Worm (Caenorhabditis elegans) whole organism, L2 larva: ENCODE data around the gene crn-3.

Experiments used
- C34F6.9 ChIP-seq: fragments of 150-350 bp; optimal IDR thresholded peaks from 2 replicates; lab custom pipeline; 2014; ENCODE audit warnings: missing biosample characterization, missing genetic modification characterization
- F13H6.1 ChIP-seq: sonication (generic microtip); optimal IDR thresholded peaks from 2 replicates; lab custom pipeline; 2016; ENCODE audit warnings: missing genetic modification characterization, missing compliant biosample characterization
- R02D3.7 ChIP-seq: fragments of 150-350 bp; optimal IDR thresholded peaks from 2 replicates; lab custom pipeline; 2014; ENCODE audit warnings: missing biosample characterization, missing genetic modification characterization
- Y55F3AM.14 ChIP-seq: fragments of 200-800 bp; sonication (Bioruptor generic); optimal IDR thresholded peaks from 2 replicates; lab custom pipeline; 2018; ENCODE audit warnings: mild to moderate bottlenecking, missing genetic modification characterization, missing compliant biosample characterization
- ZK546.5 ChIP-seq: sonication (generic microtip); optimal IDR thresholded peaks from 2 replicates; lab custom pipeline; 2017; ENCODE audit warnings: missing biosample characterization, missing genetic modification characterization
- alr-1 ChIP-seq: fragments of 150-350 bp; optimal IDR thresholded peaks from 2 replicates; lab custom pipeline; 2014; ENCODE audit warnings: missing biosample characterization, missing genetic modification characterization
- aly-2 ChIP-seq: fragments of 150-350 bp; optimal IDR thresholded peaks from 2 replicates; lab custom pipeline; 2014; ENCODE audit warnings: missing biosample characterization, missing genetic modification characterization
- ama-1 ChIP-seq: fragments of 150-350 bp; optimal IDR thresholded peaks from 2 replicates; lab custom pipeline; 2018; ENCODE audit warnings: inconsistent platforms
- blmp-1 ChIP-seq: sonication (generic microtip); optimal IDR thresholded peaks from 2 replicates; lab custom pipeline; 2017; ENCODE audit warnings: missing genetic modification characterization, mild to moderate bottlenecking, missing compliant biosample characterization, antibody characterized with exemption, moderate library complexity; ENCODE audit not compliant: insufficient read depth
- ceh-16 ChIP-seq: fragments of 150-350 bp; optimal IDR thresholded peaks from 2 replicates; lab custom pipeline; 2014; ENCODE audit warnings: missing biosample characterization, missing genetic modification characterization
- dmd-4 ChIP-seq: sonication (generic microtip); optimal IDR thresholded peaks from 2 replicates; lab custom pipeline; 2017; ENCODE audit warnings: missing biosample characterization, missing genetic modification characterization
- egl-27 ChIP-seq: sonication (generic microtip); optimal IDR thresholded peaks from 3 replicates; lab custom pipeline; 2017; ENCODE audit warnings: missing biosample characterization, missing genetic modification reagents, missing genetic modification characterization
- elt-3 ChIP-seq: sonication (generic microtip); optimal IDR thresholded peaks from 2 replicates; lab custom pipeline; 2017; ENCODE audit warnings: missing biosample characterization, missing genetic modification characterization
- fos-1 ChIP-seq: fragments of 150-350 bp; optimal IDR thresholded peaks from 2 replicates; lab custom pipeline; 2014; ENCODE audit warnings: missing biosample characterization, missing genetic modification characterization
- gmeb-1 ChIP-seq: fragments of 150-350 bp; optimal IDR thresholded peaks from 2 replicates; lab custom pipeline; 2014; ENCODE audit warnings: missing biosample characterization, missing genetic modification characterization
- lin-13 ChIP-seq: fragments of 150-350 bp; optimal IDR thresholded peaks from 2 replicates; lab custom pipeline; 2014; ENCODE audit warnings: missing biosample characterization, missing genetic modification reagents, missing genetic modification characterization
- lin-39 ChIP-seq: fragments of 150-350 bp; optimal IDR thresholded peaks from 2 replicates; lab custom pipeline; 2014; ENCODE audit warnings: missing biosample characterization, missing genetic modification reagents, missing genetic modification characterization
- mab-5 ChIP-seq: fragments of 150-350 bp; optimal IDR thresholded peaks from 2 replicates; lab custom pipeline; 2014; ENCODE audit warnings: missing biosample characterization, missing genetic modification characterization
- mdl-1 ChIP-seq, 2 experiments: fragments of 150-350 bp in 1 of 2; sonication (generic microtip) in 1 of 2; optimal IDR thresholded peaks; 2 replicates each; lab custom pipeline; 2017; ENCODE audit warnings: missing biosample characterization in 2 of 2, missing genetic modification characterization in 2 of 2
- nhr-12 ChIP-seq: fragments of 150-350 bp; optimal IDR thresholded peaks from 2 replicates; lab custom pipeline; 2014; ENCODE audit warnings: missing biosample characterization, missing genetic modification characterization
- nhr-21 ChIP-seq: fragments of 150-350 bp; optimal IDR thresholded peaks from 2 replicates; lab custom pipeline; 2014; ENCODE audit warnings: missing biosample characterization, missing genetic modification characterization
- nhr-23 ChIP-seq: fragments of 150-350 bp; optimal IDR thresholded peaks from 2 replicates; lab custom pipeline; 2014; ENCODE audit warnings: missing biosample characterization, missing genetic modification reagents, missing genetic modification characterization
- nhr-237 ChIP-seq: fragments of 150-350 bp; optimal IDR thresholded peaks from 2 replicates; lab custom pipeline; 2014; ENCODE audit warnings: missing biosample characterization, missing genetic modification characterization
- nhr-77 ChIP-seq: fragments of 150-350 bp; optimal IDR thresholded peaks from 2 replicates; lab custom pipeline; 2014; ENCODE audit warnings: missing biosample characterization, missing genetic modification characterization
- peb-1 ChIP-seq: fragments of 150-350 bp; optimal IDR thresholded peaks from 2 replicates; lab custom pipeline; 2014; ENCODE audit warnings: missing biosample characterization, missing genetic modification characterization
- skn-1 ChIP-seq: sonication (generic microtip); optimal IDR thresholded peaks from 2 replicates; lab custom pipeline; 2017; ENCODE audit warnings: missing biosample characterization, missing genetic modification characterization
- sma-3 ChIP-seq: sonication (generic microtip); optimal IDR thresholded peaks from 2 replicates; lab custom pipeline; 2016; ENCODE audit warnings: missing genetic modification reagents, missing genetic modification characterization, missing compliant biosample characterization
- sma-9 ChIP-seq, 2 experiments: fragments of 150-350 bp in 1 of 2; sonication (generic microtip) in 1 of 2; optimal IDR thresholded peaks; 2 replicates each; lab custom pipeline; 2014 to 2016; ENCODE audit warnings: missing genetic modification characterization in 2 of 2, mild to moderate bottlenecking in 1 of 2, missing biosample characterization in 1 of 2, missing compliant biosample characterization in 1 of 2, missing genetic modification reagents in 1 of 2, moderate library complexity in 1 of 2
- snpc-4 ChIP-seq: fragments of 150-350 bp; optimal IDR thresholded peaks from 2 replicates; lab custom pipeline; 2014; ENCODE audit warnings: missing biosample characterization, missing genetic modification characterization
- unc-55 ChIP-seq: fragments of 150-350 bp; sonication (generic microtip); optimal IDR thresholded peaks from 3 replicates; lab custom pipeline; 2014; ENCODE audit warnings: missing biosample characterization, missing genetic modification reagents, missing genetic modification characterization
- unc-62 ChIP-seq: fragments of 150-350 bp; optimal IDR thresholded peaks from 2 replicates; lab custom pipeline; 2014; ENCODE audit warnings: missing biosample characterization, missing genetic modification reagents, missing genetic modification characterization
- zag-1 ChIP-seq: fragments of 150-350 bp; optimal IDR thresholded peaks from 2 replicates; lab custom pipeline; 2014; ENCODE audit warnings: missing biosample characterization, missing genetic modification characterization
- ztf-11 ChIP-seq: sonication (generic microtip); optimal IDR thresholded peaks from 2 replicates; lab custom pipeline; 2017; ENCODE audit warnings: missing biosample characterization, missing genetic modification characterization

Gene crn-3

ce11 chrII:10608821-10609220 is 21.0 kb downstream of the crn-3 start:
- TF ChIP-seq sma-9 (GFP tag; optimal IDR thresholded peaks at IDR 0.05; lab: Kevin White, UChicago): no peak
- no peak for TF ChIP-seq sma-9 (tag; optimal IDR thresholded peaks at IDR 0.05; lab: Kevin White, UChicago)
- no peak for TF ChIP-seq gmeb-1
- no peak for TF ChIP-seq lin-39 (tag; lab: Kevin White, UChicago)
- TF ChIP-seq nhr-77 (tag; lab: Kevin White, UChicago): no peak
- no peak for TF ChIP-seq mab-5 (tag; lab: Kevin White, UChicago)
- no peak for TF ChIP-seq elt-3 (tag; lab: Kevin White, UChicago)
- no peak for TF ChIP-seq ama-1

- TF ChIP-seq ceh-16: no peak
- TF ChIP-seq skn-1 (tag; lab: Kevin White, UChicago): no peak
- TF ChIP-seq zag-1 (tag; lab: Kevin White, UChicago): no peak
- no peak for TF ChIP-seq blmp-1 (tag; lab: Kevin White, UChicago)
- TF ChIP-seq unc-55 (GFP tag; lab: Kevin White, UChicago): no peak
- TF ChIP-seq egl-27: no peak
- no peak for TF ChIP-seq Y55F3AM.14 (GFP tag; lab: Kevin White, UChicago)
- TF ChIP-seq ZK546.5 (tag; lab: Kevin White, UChicago): no peak
- TF ChIP-seq unc-62 (GFP tag; lab: Kevin White, UChicago): no peak
- TF ChIP-seq dmd-4: no peak
- no peak for TF ChIP-seq fos-1 (tag; lab: Kevin White, UChicago)
- no peak for TF ChIP-seq nhr-12
- no peak for TF ChIP-seq alr-1
- TF ChIP-seq nhr-237: no peak
- TF ChIP-seq peb-1: no peak
- TF ChIP-seq, all 48 proteins: peak for 0
Observed at ce11 chrII:10612743-10613142, 24.9 kb downstream of the crn-3 start, which contains the start of gene C14A4.12. Gene C14A4.12 (plus strand): TSS chrII:10613043.

- no peak for TF ChIP-seq unc-55 (GFP tag; lab: Kevin White, UChicago)
- no peak for TF ChIP-seq ZK546.5 (tag; lab: Kevin White, UChicago)
- TF ChIP-seq ztf-11 (tag; lab: Kevin White, UChicago): no peak
- TF ChIP-seq alr-1: no peak
- no peak for TF ChIP-seq aly-2 (tag; lab: Kevin White, UChicago)
- no peak for TF ChIP-seq sma-9 (GFP tag; optimal IDR thresholded peaks at IDR 0.05; lab: Kevin White, UChicago)
- no peak for TF ChIP-seq sma-9 (tag; optimal IDR thresholded peaks at IDR 0.05; lab: Kevin White, UChicago)
- TF ChIP-seq sma-3 (GFP tag; lab: Kevin White, UChicago): no peak
- TF ChIP-seq zag-1 (tag; lab: Kevin White, UChicago): no peak
Observed at ce11 chrII:10618157-10618556, 30.3 kb downstream of the crn-3 start, which contains the start of gene C14A4.13. Gene C14A4.13 (plus strand): TSS chrII:10618457.

ce11 chrII:10621965-10622364 is 34.1 kb downstream of the crn-3 start, which contains the start of gene cutl-9:
Gene cutl-9 (plus strand): TSS chrII:10622265.
- no peak for TF ChIP-seq mdl-1 (tag; optimal IDR thresholded peaks at IDR 0.05; lab: Kevin White, UChicago)
- no peak for TF ChIP-seq dmd-4
- no peak for TF ChIP-seq ZK546.5 (tag; lab: Kevin White, UChicago)

ce11 chrII:10627086-10627485 is 39.2 kb downstream of the crn-3 start:
- TF ChIP-seq zag-1 (tag; lab: Kevin White, UChicago): no peak
- TF ChIP-seq fos-1 (tag; lab: Kevin White, UChicago): peak; percentile 94
- peak; percentile 8 for TF ChIP-seq F13H6.1
- TF ChIP-seq, all 48 proteins: peak for 2

ce11 chrII:10627963-10628362 is 40.1 kb downstream of the crn-3 start, which contains the start of gene M28.8:
Gene M28.8 (plus strand): TSS chrII:10628263.
- TF ChIP-seq zag-1 (tag; lab: Kevin White, UChicago): no peak
- no peak for TF ChIP-seq lin-13 (GFP tag; lab: Kevin White, UChicago)
- no peak for TF ChIP-seq nhr-12
- TF ChIP-seq ama-1: no peak
- no peak for TF ChIP-seq blmp-1 (tag; lab: Kevin White, UChicago)
- no peak for TF ChIP-seq C34F6.9
- no peak for TF ChIP-seq F13H6.1
- TF ChIP-seq aly-2 (tag; lab: Kevin White, UChicago): no peak
- no peak for TF ChIP-seq nhr-23
- TF ChIP-seq snpc-4: no peak
- TF ChIP-seq R02D3.7 (tag; lab: Kevin White, UChicago): no peak
- no peak for TF ChIP-seq unc-62 (GFP tag; lab: Kevin White, UChicago)
- TF ChIP-seq Y55F3AM.14 (GFP tag; lab: Kevin White, UChicago): no peak
- TF ChIP-seq ceh-16: no peak
- TF ChIP-seq egl-27: no peak
- no peak for TF ChIP-seq gmeb-1
- no peak for TF ChIP-seq lin-39 (tag; lab: Kevin White, UChicago)
- TF ChIP-seq nhr-77 (tag; lab: Kevin White, UChicago): no peak
- TF ChIP-seq nhr-21 (tag; lab: Kevin White, UChicago): no peak
- TF ChIP-seq elt-3 (tag; lab: Kevin White, UChicago): no peak
